Worm (Caenorhabditis elegans) whole organism, L4/young adult: ENCODE measurements around the gene ugt-59.

Experiments used
- W03F9.2 ChIP-seq: fragments of 150-350 bp; optimal IDR thresholded peaks from 2 replicates; lab custom pipeline; 2014; ENCODE audit warnings: missing biosample characterization, missing genetic modification characterization
- him-1 ChIP-seq: sonication (generic microtip); optimal IDR thresholded peaks from 2 replicates; lab custom pipeline; 2016; ENCODE audit warnings: missing genotype, missing genetic modification reagents, missing genetic modification characterization, missing compliant biosample characterization

- TF ChIP-seq him-1 (no peak), W03F9.2 (tag; lab: Kevin White, UChicago) (no peak)
Measured at ce11 chrIV:10357842-10358241, 2.6 kb upstream of the ugt-59 start, which contains the start of gene gkow-1.
